Fruit fly (Drosophila melanogaster) whole organism, embryonic: Measurements from ENCODE around the gene APP-BP1.
A peak's percentile ranks its signal among the peaks of the same experiment; 100 is the strongest.

ENCODE experiments used
- Asciz ChIP-seq: fragments of 200-800 bp; sonication (Bioruptor generic); optimal IDR thresholded peaks from 2 replicates; lab custom pipeline; 2017; ENCODE audit warnings: missing biosample characterization, mild to moderate bottlenecking, missing genetic modification characterization, missing genetic modification reagents
- Atf6 ChIP-seq: fragments of 200-800 bp; sonication (Bioruptor generic); IDR thresholded peaks from 2 replicates; pipeline ENCODE4 v1.3.6; 2022; ENCODE audit warnings: missing biosample characterization, missing genetic modification characterization
- CG10366 ChIP-seq: fragments of 200-800 bp; sonication (Bioruptor generic); IDR thresholded peaks from 2 replicates; pipeline ENCODE4 v1.3.6; 2022; ENCODE audit warnings: missing biosample characterization, missing genetic modification characterization
- CG11085 ChIP-seq: fragments of 200-800 bp; sonication (Bioruptor generic); IDR thresholded peaks from 2 replicates; pipeline ENCODE4 v1.3.6; 2022; ENCODE audit warnings: missing biosample characterization, missing genetic modification characterization
- CG1233 ChIP-seq: fragments of 200-800 bp; sonication (Bioruptor generic); optimal IDR thresholded peaks from 4 replicates; lab custom pipeline; 2018; ENCODE audit warnings: missing biosample characterization, mild to moderate bottlenecking, missing genetic modification characterization
- CG1529 ChIP-seq: fragments of 200-800 bp; sonication (Bioruptor generic); optimal IDR thresholded peaks from 3 replicates; lab custom pipeline; 2018; ENCODE audit warnings: missing biosample characterization, missing genetic modification characterization
- CG3281 ChIP-seq: fragments of 200-800 bp; sonication (Bioruptor generic); optimal IDR thresholded peaks from 3 replicates; lab custom pipeline; 2017; ENCODE audit warnings: missing biosample characterization, mild to moderate bottlenecking, missing genetic modification characterization
- CG33213 ChIP-seq: fragments of 200-800 bp; sonication (Bioruptor generic); optimal IDR thresholded peaks from 3 replicates; lab custom pipeline; 2016; ENCODE audit warnings: missing biosample characterization, missing genetic modification characterization
- CG3407 ChIP-seq: fragments of 200-800 bp; sonication (Bioruptor generic); optimal IDR thresholded peaks from 2 replicates; lab custom pipeline; 2018; ENCODE audit warnings: missing biosample characterization, mild to moderate bottlenecking, missing genetic modification characterization
- CG4360 ChIP-seq: fragments of 200-800 bp; sonication (Bioruptor generic); IDR thresholded peaks from 2 replicates; pipeline ENCODE4 v1.3.6; 2022; ENCODE audit warnings: missing biosample characterization, missing genetic modification characterization
- CG6683 ChIP-seq: fragments of 200-800 bp; sonication (Bioruptor generic); optimal IDR thresholded peaks from 2 replicates; lab custom pipeline; 2017; ENCODE audit warnings: missing biosample characterization, mild to moderate bottlenecking, missing genetic modification characterization, missing genetic modification reagents
- CG7372 ChIP-seq: fragments of 200-800 bp; sonication (Bioruptor generic); IDR thresholded peaks from 2 replicates; pipeline ENCODE4 v1.3.6; 2022; ENCODE audit warnings: missing biosample characterization, missing genetic modification characterization
- CG8944 ChIP-seq: fragments of 200-800 bp; sonication (Bioruptor generic); optimal IDR thresholded peaks from 3 replicates; lab custom pipeline; 2016; ENCODE audit warnings: missing biosample characterization, missing genetic modification characterization
- CG9876 ChIP-seq: fragments of 200-800 bp; sonication (Bioruptor generic); optimal IDR thresholded peaks from 2 replicates; lab custom pipeline; 2016; ENCODE audit warnings: missing biosample characterization, missing genetic modification characterization
- CG9932 ChIP-seq: fragments of 200-800 bp; sonication (Bioruptor generic); IDR thresholded peaks from 2 replicates; pipeline ENCODE4 v1.3.6; 2022; ENCODE audit warnings: missing biosample characterization, missing genetic modification characterization
- CoRest ChIP-seq: fragments of 200-800 bp; sonication (Bioruptor generic); optimal IDR thresholded peaks from 3 replicates; lab custom pipeline; 2018; ENCODE audit warnings: missing biosample characterization, mild to moderate bottlenecking, missing genetic modification characterization, moderate library complexity
- HHEX ChIP-seq: fragments of 200-800 bp; sonication (Bioruptor generic); optimal IDR thresholded peaks from 3 replicates; lab custom pipeline; 2017; ENCODE audit warnings: missing biosample characterization, mild to moderate bottlenecking, missing genetic modification characterization, missing genetic modification reagents
- Hmr ChIP-seq: fragments of 200-800 bp; sonication (Bioruptor generic); optimal IDR thresholded peaks from 3 replicates; lab custom pipeline; 2017; ENCODE audit warnings: mild to moderate bottlenecking, missing biosample characterization, missing genetic modification reagents, missing genetic modification characterization
- Med ChIP-seq: fragments of 200-800 bp; sonication (Bioruptor generic); peaks from one replicate; lab custom pipeline; 2016; ENCODE audit warnings: missing biosample characterization, missing genetic modification characterization, mild to moderate bottlenecking, inconsistent platforms, moderate library complexity
- Nf-YA ChIP-seq: fragments of 200-800 bp; sonication (Bioruptor generic); IDR thresholded peaks from 2 replicates; pipeline ENCODE4 v1.3.6; 2022; ENCODE audit warnings: missing biosample characterization, missing genetic modification characterization
- Pdp1 ChIP-seq, 2 experiments: fragments of 200-800 bp; sonication (Bioruptor generic); optimal IDR thresholded peaks; 3 replicates each; lab custom pipeline; 2016; ENCODE audit warnings: missing biosample characterization in 2 of 2, missing genetic modification characterization in 2 of 2, mild to moderate bottlenecking in 1 of 2, moderate library complexity in 1 of 2
- Ravus ChIP-seq: fragments of 200-800 bp; sonication (Bioruptor generic); IDR thresholded peaks from 2 replicates; pipeline ENCODE4 v1.3.6; 2022; ENCODE audit warnings: missing biosample characterization, missing genetic modification characterization
- TFAM ChIP-seq: fragments of 200-800 bp; sonication (Bioruptor generic); optimal IDR thresholded peaks from 2 replicates; lab custom pipeline; 2017; ENCODE audit warnings: missing biosample characterization, missing genetic modification characterization, inconsistent platforms
- Trl ChIP-seq, 3 experiments: fragments of >200 bp in 2 of 3; fragments of 200-800 bp in 1 of 3; sonication (Bioruptor generic) in 1 of 3; optimal IDR thresholded peaks; 2 replicates in 1 of 3; 3 replicates in 2 of 3; lab custom pipeline; 2016 to 2017; ENCODE audit warnings: missing biosample characterization in 1 of 3, missing genetic modification characterization in 1 of 3
- ac ChIP-seq: fragments of 200-800 bp; sonication (Bioruptor generic); optimal IDR thresholded peaks from 3 replicates; lab custom pipeline; 2017; ENCODE audit warnings: missing biosample characterization, mild to moderate bottlenecking, missing genetic modification characterization
- bbx ChIP-seq: fragments of 200-800 bp; sonication (Bioruptor generic); IDR thresholded peaks from 2 replicates; pipeline ENCODE4 v1.3.6; 2022; ENCODE audit warnings: missing biosample characterization, missing genetic modification characterization; ENCODE audit not compliant: partially characterized antibody
- caup ChIP-seq: fragments of 200-800 bp; sonication (Bioruptor generic); optimal IDR thresholded peaks from 3 replicates; lab custom pipeline; 2017; ENCODE audit warnings: missing biosample characterization, mild to moderate bottlenecking, missing genetic modification characterization, moderate library complexity; ENCODE audit not compliant: severe bottlenecking
- chinmo ChIP-seq: fragments of 200-800 bp; sonication (Bioruptor generic); IDR thresholded peaks from 4 replicates; pipeline ENCODE4 v1.3.6; 2022; ENCODE audit warnings: missing biosample characterization, missing genetic modification characterization; ENCODE audit not compliant: partially characterized antibody
- exex ChIP-seq: fragments of 200-800 bp; sonication (Bioruptor generic); optimal IDR thresholded peaks from 4 replicates; lab custom pipeline; 2018; ENCODE audit warnings: missing biosample characterization, mild to moderate bottlenecking, missing genetic modification characterization, moderate library complexity
- jigr1 ChIP-seq: fragments of 200-800 bp; sonication (Bioruptor generic); IDR thresholded peaks from 3 replicates; pipeline ENCODE4 v1.3.6; 2022; ENCODE audit warnings: missing biosample characterization, missing genetic modification characterization
- jing ChIP-seq: fragments of 200-800 bp; sonication (Bioruptor generic); optimal IDR thresholded peaks from 2 replicates; lab custom pipeline; 2018; ENCODE audit warnings: missing biosample characterization, mild to moderate bottlenecking, missing genetic modification characterization
- jumu ChIP-seq: fragments of 200-800 bp; sonication (Bioruptor generic); optimal IDR thresholded peaks from 3 replicates; lab custom pipeline; 2016; ENCODE audit warnings: missing biosample characterization, missing genetic modification characterization
- knrl ChIP-seq: fragments of 200-800 bp; sonication (Bioruptor generic); IDR thresholded peaks from 3 replicates; pipeline ENCODE4 v1.3.6; 2022; ENCODE audit warnings: missing biosample characterization, missing genetic modification characterization; ENCODE audit not compliant: partially characterized antibody
- lab ChIP-seq: fragments of 200-800 bp; sonication (Bioruptor generic); optimal IDR thresholded peaks from 3 replicates; lab custom pipeline; 2017; ENCODE audit warnings: missing biosample characterization, missing genetic modification characterization, mild to moderate bottlenecking, moderate library complexity, missing genetic modification reagents
- lilli ChIP-seq: fragments of 200-800 bp; sonication (Bioruptor generic); optimal IDR thresholded peaks from 3 replicates; lab custom pipeline; 2016; ENCODE audit warnings: missing biosample characterization, missing genetic modification characterization
- lola ChIP-seq, 3 experiments: fragments of >200 bp in 2 of 3; fragments of 200-800 bp in 1 of 3; sonication (Bioruptor generic) in 1 of 3; optimal IDR thresholded peaks; 2 replicates each; lab custom pipeline; 2017 to 2019; ENCODE audit warnings: missing biosample characterization in 3 of 3, missing genetic modification characterization in 3 of 3, mild to moderate bottlenecking in 1 of 3, moderate library complexity in 1 of 3
- lov ChIP-seq, 2 experiments: fragments of 200-800 bp in 1 of 2; fragments of >200 bp in 1 of 2; sonication (Bioruptor generic) in 1 of 2; IDR thresholded peaks in 1 of 2; optimal IDR thresholded peaks in 1 of 2; 2 replicates in 1 of 2; 3 replicates in 1 of 2; pipeline versions ENCODE4 v1.3.6 to Lab custom; 2017 to 2022; ENCODE audit warnings: missing biosample characterization in 1 of 2, missing genetic modification characterization in 1 of 2
- nau ChIP-seq: fragments of 200-800 bp; sonication (Bioruptor generic); optimal IDR thresholded peaks from 3 replicates; lab custom pipeline; 2017; ENCODE audit warnings: missing biosample characterization, mild to moderate bottlenecking, missing genetic modification characterization, missing genetic modification reagents
- odd ChIP-seq: fragments of 200-800 bp; sonication (Bioruptor generic); optimal IDR thresholded peaks from 2 replicates; lab custom pipeline; 2017; ENCODE audit warnings: missing biosample characterization, mild to moderate bottlenecking, missing genetic modification characterization
- org-1 ChIP-seq: fragments of 200-800 bp; sonication (Bioruptor generic); optimal IDR thresholded peaks from 2 replicates; lab custom pipeline; 2017; ENCODE audit warnings: missing biosample characterization, missing genetic modification characterization
- peb ChIP-seq: fragments of 200-800 bp; sonication (Bioruptor generic); IDR thresholded peaks from 2 replicates; pipeline ENCODE4 v1.3.6; 2022; ENCODE audit warnings: missing biosample characterization, missing genetic modification characterization
- pzg ChIP-seq: fragments of 200-800 bp; sonication (Bioruptor generic); optimal IDR thresholded peaks from 3 replicates; lab custom pipeline; 2018; ENCODE audit warnings: missing biosample characterization, mild to moderate bottlenecking, missing genetic modification characterization, moderate library complexity
- repo ChIP-seq: fragments of 200-800 bp; sonication (Bioruptor generic); optimal IDR thresholded peaks from 2 replicates; lab custom pipeline; 2016; ENCODE audit warnings: missing biosample characterization, missing genetic modification characterization
- sob ChIP-seq: fragments of 200-800 bp; sonication (Bioruptor generic); IDR thresholded peaks from 2 replicates; pipeline ENCODE4 v1.3.6; 2022; ENCODE audit warnings: missing biosample characterization, missing genetic modification characterization
- stc ChIP-seq: fragments of 200-800 bp; sonication (Bioruptor generic); IDR thresholded peaks from 2 replicates; pipeline ENCODE4 v1.3.6; 2022; ENCODE audit warnings: missing biosample characterization, missing genetic modification characterization
- trh ChIP-seq: fragments of 200-800 bp; sonication (Bioruptor generic); optimal IDR thresholded peaks from 2 replicates; lab custom pipeline; 2016; ENCODE audit warnings: missing biosample characterization, missing genetic modification characterization
- tx ChIP-seq: fragments of 200-800 bp; sonication (Bioruptor generic); optimal IDR thresholded peaks from 2 replicates; lab custom pipeline; 2016; ENCODE audit warnings: missing biosample characterization, missing genetic modification characterization
- unc-4 ChIP-seq: fragments of 200-800 bp; sonication (Bioruptor generic); IDR thresholded peaks from 2 replicates; pipeline ENCODE4 v1.3.6; 2022; ENCODE audit warnings: missing biosample characterization, missing genetic modification characterization; ENCODE audit not compliant: partially characterized antibody

The APP-BP1 gene

dm6 chr3L:11119901-11120418, 21.7 kb downstream of the APP-BP1 start (continued):
- peak; percentile 14 for TF ChIP-seq repo (GFP tag; lab: Kevin White, UChicago)
- no peak for TF ChIP-seq Nf-YA (GFP tag; lab: Robert Waterston, UW)
- no peak for TF ChIP-seq exex
- no peak for TF ChIP-seq lov (optimal IDR thresholded peaks at IDR 0.05; lab: Kevin White, UChicago)
- no peak for TF ChIP-seq lov (GFP tag; IDR thresholded peaks at IDR 0.05; lab: Robert Waterston, UW)
- no peak for TF ChIP-seq CG33213 (GFP tag; lab: Kevin White, UChicago)
- no peak for TF ChIP-seq CG11085 (GFP tag; lab: Robert Waterston, UW)
- TF ChIP-seq CG7372 (GFP tag; lab: Robert Waterston, UW): no peak
- no peak for TF ChIP-seq jigr1 (GFP tag; lab: Robert Waterston, UW)
- TF ChIP-seq CG3407 (GFP tag; lab: Kevin White, UChicago): peak; percentile 52
- peak; percentile 33; the same call in 1 of the 4 replicates for TF ChIP-seq chinmo
- no peak for TF ChIP-seq unc-4
- TF ChIP-seq CG9876: no peak
- TF ChIP-seq CG1233 (GFP tag; lab: Kevin White, UChicago): peak; percentile 57
- TF ChIP-seq odd (GFP tag; lab: Kevin White, UChicago): peak; percentile 47
- no peak for TF ChIP-seq CG8944 (GFP tag; lab: Kevin White, UChicago)
- no peak for TF ChIP-seq knrl
- no peak for TF ChIP-seq jing
- TF ChIP-seq lab: peak; percentile 83
- peak; percentile 5 for TF ChIP-seq lilli (GFP tag; lab: Kevin White, UChicago)
- TF ChIP-seq org-1: peak; percentile 66
- TF ChIP-seq Atf6 (GFP tag; lab: Robert Waterston, UW): peak; percentile 59; the same call in 1 of the 2 replicates
- TF ChIP-seq Pdp1 (GFP tag; optimal IDR thresholded peaks at IDR 0.05; lab: Kevin White, UChicago): peak in 1 of 2 experiments; percentile 100
- TF ChIP-seq ac (GFP tag; lab: Kevin White, UChicago): peak; percentile 49
- peak; percentile 64 for TF ChIP-seq Med (GFP tag; lab: Kevin White, UChicago)
- TF ChIP-seq CG9932 (GFP tag; lab: Robert Waterston, UW): 0 out of 2 replicates have a peak, but pooled peaks have one; percentile 6
- no peak for TF ChIP-seq Ravus (GFP tag; lab: Robert Waterston, UW)
- peak; percentile 64 for TF ChIP-seq CG6683
- peak; percentile 20 for TF ChIP-seq Asciz (GFP tag; lab: Kevin White, UChicago)
- no peak for TF ChIP-seq trh
- TF ChIP-seq caup (GFP tag; lab: Kevin White, UChicago): peak; percentile 70
- TF ChIP-seq HHEX: peak; percentile 39
- peak; percentile 14 for TF ChIP-seq jumu
- TF ChIP-seq Hmr (GFP tag; lab: Kevin White, UChicago): peak; percentile 74
- peak; percentile 36 for TF ChIP-seq nau (GFP tag; lab: Kevin White, UChicago)
- no peak for TF ChIP-seq CG10366 (GFP tag; lab: Robert Waterston, UW)
- TF ChIP-seq CG1529: peak; percentile 30
- no peak for TF ChIP-seq stc (GFP tag; lab: Robert Waterston, UW)
- peak in 1 of 3 experiments; percentile 62 for TF ChIP-seq lola (GFP tag; optimal IDR thresholded peaks at IDR 0.05; lab: Kevin White, UChicago)
- no peak for TF ChIP-seq bbx (GFP tag; lab: Robert Waterston, UW)
- TF ChIP-seq pzg (GFP tag; lab: Kevin White, UChicago): peak; percentile 8
- TF ChIP-seq peb (GFP tag; lab: Robert Waterston, UW): no peak
- TF ChIP-seq sob (GFP tag; lab: Robert Waterston, UW): peak; percentile 48
- TF ChIP-seq TFAM (GFP tag; lab: Kevin White, UChicago): no peak
- TF ChIP-seq CoRest: no peak
- peak; percentile 5; the same call in 1 of the 2 replicates for TF ChIP-seq CG4360 (GFP tag; lab: Robert Waterston, UW)
- TF ChIP-seq CG3281 (GFP tag; lab: Kevin White, UChicago): peak; percentile 20
- peak in 1 of 2 experiments; percentile 68 for TF ChIP-seq Trl (optimal IDR thresholded peaks at IDR 0.05; lab: Kevin White, UChicago)
- TF ChIP-seq Trl (GFP tag; optimal IDR thresholded peaks at IDR 0.05; lab: Kevin White, UChicago): no peak
- TF ChIP-seq tx (GFP tag; lab: Kevin White, UChicago): no peak
